Fruit fly (Drosophila melanogaster) S2 (cell line): ENCODE data around the gene ATPsynB.

Experiments used
- CG8478 ChIP-seq: fragments of >200 bp; optimal IDR thresholded peaks from 2 replicates; lab custom pipeline; 2018
- CTCF ChIP-seq, 2 experiments: fragments of >200 bp; optimal IDR thresholded peaks; 2 replicates each; lab custom pipeline; 2018

DNA sequence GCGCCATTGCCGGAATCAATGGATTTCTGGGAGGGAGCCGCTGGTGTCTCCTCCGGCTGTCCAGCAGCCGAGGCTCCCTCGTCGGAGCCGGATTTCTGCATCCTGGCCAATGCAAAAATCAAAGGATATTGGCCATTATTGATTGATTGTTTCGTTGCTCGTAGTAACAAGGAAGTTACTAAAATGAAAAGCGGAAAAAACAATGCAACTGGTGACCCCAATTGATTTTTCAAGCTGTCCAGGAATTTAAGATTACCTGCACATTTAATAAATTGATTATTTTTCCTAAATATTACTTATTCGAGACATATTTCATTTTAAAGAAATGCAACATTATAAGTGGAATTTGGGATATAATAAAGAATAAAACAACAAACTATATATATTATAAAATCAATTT is 26.3 kb upstream of the ATPsynB start, which contains the start of gene CG6761:
- TF ChIP-seq CG8478 (lab: Kevin White, UChicago) (no peak), CTCF (optimal IDR thresholded peaks at IDR 0.05; lab: Kevin White, UChicago) (no peak)
